Fruit fly (Drosophila melanogaster): ENCODE data around the gene RpL28.
A peak's percentile ranks its signal among the peaks of the same experiment; 100 is the strongest.

Gene RpL28

dm6 chr3L:3247130-3248065 lies 24.6 kb upstream of the RpL28 start, which contains the start of gene CG43389:
CG43389 (plus strand) TSS chr3L:3248015.
- peak; percentile 100 for TF ChIP-seq rgr (GFP tag; optimal IDR thresholded peaks at IDR 0.05)
- TF ChIP-seq N (GFP tag; optimal IDR thresholded peaks at IDR 0.05), result no peak
- no peak for TF ChIP-seq dl (GFP tag; optimal IDR thresholded peaks at IDR 0.05; ENCODE audit: insufficient read depth in 1 of 2, partially characterized antibody in 2 of 2)
- TF ChIP-seq CrebA (GFP tag; optimal IDR thresholded peaks at IDR 0.05; ENCODE audit: borderline replicate concordance), result peak; percentile 94
- peak; percentile 80 for TF ChIP-seq Dfd (GFP tag; optimal IDR thresholded peaks at IDR 0.05)
- TF ChIP-seq woc (GFP tag; optimal IDR thresholded peaks at IDR 0.05), result peak; percentile 91
- TF ChIP-seq br (GFP tag; optimal IDR thresholded peaks at IDR 0.05), result peak; percentile 99
- peak; percentile 99 for TF ChIP-seq OdsH (GFP tag; optimal IDR thresholded peaks at IDR 0.05)
- TF ChIP-seq Abd-B (GFP tag; optimal IDR thresholded peaks at IDR 0.05), result no peak
- TF ChIP-seq Myc (optimal IDR thresholded peaks at IDR 0.05), result no peak
- peak; percentile 98 for TF ChIP-seq dmrt93B (GFP tag; optimal IDR thresholded peaks at IDR 0.05)
- no peak for TF ChIP-seq lola (GFP tag; optimal IDR thresholded peaks at IDR 0.05)
- peak; percentile 38 for TF ChIP-seq Dif (GFP tag; optimal IDR thresholded peaks at IDR 0.05; ENCODE audit: partially characterized antibody)
- TF ChIP-seq tai (GFP tag; optimal IDR thresholded peaks at IDR 0.05), result peak; percentile 97
- TF ChIP-seq Vsx2 (GFP tag; optimal IDR thresholded peaks at IDR 0.05; ENCODE audit: partially characterized antibody), result no peak
- TF ChIP-seq foxo (GFP tag; optimal IDR thresholded peaks at IDR 0.05), result peak; percentile 87 to 99
- TF ChIP-seq h (GFP tag; optimal IDR thresholded peaks at IDR 0.05), result peak; percentile 99
- TF ChIP-seq Mio (GFP tag; optimal IDR thresholded peaks at IDR 0.05), result peak; percentile 89
- TF ChIP-seq Hnf4 (GFP tag; optimal IDR thresholded peaks at IDR 0.05), result peak; percentile 99
- TF ChIP-seq CG9705 (GFP tag; optimal IDR thresholded peaks at IDR 0.05), result peak; percentile 75
- TF ChIP-seq psq (GFP tag; optimal IDR thresholded peaks at IDR 0.05), result peak; percentile 99
- TF ChIP-seq ey (GFP tag; optimal IDR thresholded peaks at IDR 0.05), result peak; percentile 99
- peak; percentile 96 for TF ChIP-seq CG32264 (GFP tag; optimal IDR thresholded peaks at IDR 0.05)
- peak; percentile 98 for TF ChIP-seq brk (GFP tag; optimal IDR thresholded peaks at IDR 0.05)
- peak; percentile 52 for TF ChIP-seq jim (GFP tag; optimal IDR thresholded peaks at IDR 0.05)
- peak; percentile 96 for TF ChIP-seq dsf (GFP tag; optimal IDR thresholded peaks at IDR 0.05; ENCODE audit: borderline replicate concordance)
- TF ChIP-seq HLH106 (tag; optimal IDR thresholded peaks at IDR 0.05), result peak; percentile 99
- no peak for TF ChIP-seq Hr78 (GFP tag; optimal IDR thresholded peaks at IDR 0.05)
- peak; percentile 97 for TF ChIP-seq fru (GFP tag; optimal IDR thresholded peaks at IDR 0.05)
- peak; percentile 97 for TF ChIP-seq sage (GFP tag; optimal IDR thresholded peaks at IDR 0.05)
- TF ChIP-seq Jra (GFP tag; optimal IDR thresholded peaks at IDR 0.05), result peak; percentile 97
- peak; percentile 100 for TF ChIP-seq Sp1 (GFP tag; optimal IDR thresholded peaks at IDR 0.05)
- peak; percentile 98 for TF ChIP-seq Rel (GFP tag; optimal IDR thresholded peaks at IDR 0.05)
- TF ChIP-seq Rel (tag; optimal IDR thresholded peaks at IDR 0.05), result peak; percentile 78
- TF ChIP-seq GATAd (GFP tag; optimal IDR thresholded peaks at IDR 0.05), result peak; percentile 97

dm6 chr3L:3246378-3247129 lies 23.8 kb upstream of the RpL28 start:
- TF ChIP-seq Vsx2 (GFP tag; optimal IDR thresholded peaks at IDR 0.05; ENCODE audit: partially characterized antibody), result no peak
- TF ChIP-seq usp (GFP tag; optimal IDR thresholded peaks at IDR 0.05), result no peak
- no peak for TF ChIP-seq lola (GFP tag; optimal IDR thresholded peaks at IDR 0.05)
- no peak for TF ChIP-seq dsf (GFP tag; optimal IDR thresholded peaks at IDR 0.05; ENCODE audit: borderline replicate concordance)
- peak; percentile 89 for TF ChIP-seq h (GFP tag; optimal IDR thresholded peaks at IDR 0.05)
- peak; percentile 74 to 95 for TF ChIP-seq foxo (GFP tag; optimal IDR thresholded peaks at IDR 0.05)
- TF ChIP-seq sage (GFP tag; optimal IDR thresholded peaks at IDR 0.05), result peak; percentile 97
- TF ChIP-seq Myc (optimal IDR thresholded peaks at IDR 0.05), result no peak
- no peak for TF ChIP-seq Hr78 (GFP tag; optimal IDR thresholded peaks at IDR 0.05)
- TF ChIP-seq HLH106 (tag; optimal IDR thresholded peaks at IDR 0.05), result peak; percentile 90
- TF ChIP-seq Sp1 (GFP tag; optimal IDR thresholded peaks at IDR 0.05), result peak; percentile 99
- TF ChIP-seq CG9705 (GFP tag; optimal IDR thresholded peaks at IDR 0.05), result peak; percentile 69
- TF ChIP-seq pan (optimal IDR thresholded peaks at IDR 0.05), result no peak
- peak; percentile 90 for TF ChIP-seq br (GFP tag; optimal IDR thresholded peaks at IDR 0.05)
- no peak for TF ChIP-seq Mio (GFP tag; optimal IDR thresholded peaks at IDR 0.05)
- peak; percentile 85 for TF ChIP-seq OdsH (GFP tag; optimal IDR thresholded peaks at IDR 0.05)
- TF ChIP-seq Dfd (GFP tag; optimal IDR thresholded peaks at IDR 0.05), result no peak
- peak; percentile 99 for TF ChIP-seq jim (GFP tag; optimal IDR thresholded peaks at IDR 0.05)
- peak; percentile 96 for TF ChIP-seq fru (GFP tag; optimal IDR thresholded peaks at IDR 0.05)
- peak; percentile 82 for TF ChIP-seq CG32264 (GFP tag; optimal IDR thresholded peaks at IDR 0.05)
- TF ChIP-seq woc (GFP tag; optimal IDR thresholded peaks at IDR 0.05), result peak; percentile 86
- peak; percentile 61 for TF ChIP-seq Dif (GFP tag; optimal IDR thresholded peaks at IDR 0.05; ENCODE audit: partially characterized antibody)
- TF ChIP-seq tai (GFP tag; optimal IDR thresholded peaks at IDR 0.05), result peak; percentile 80
- TF ChIP-seq dmrt93B (GFP tag; optimal IDR thresholded peaks at IDR 0.05), result peak; percentile 73
- peak; percentile 89 for TF ChIP-seq Jra (GFP tag; optimal IDR thresholded peaks at IDR 0.05)
- peak; percentile 58 for TF ChIP-seq Hnf4 (GFP tag; optimal IDR thresholded peaks at IDR 0.05)
- peak; percentile 87 for TF ChIP-seq psq (GFP tag; optimal IDR thresholded peaks at IDR 0.05)
- TF ChIP-seq Hr83 (GFP tag; optimal IDR thresholded peaks at IDR 0.05; ENCODE audit: poor library complexity, severe bottlenecking), result peak; percentile 63
- TF ChIP-seq GATAd (GFP tag; optimal IDR thresholded peaks at IDR 0.05), result peak; percentile 25
- peak; percentile 100 for TF ChIP-seq Rel (GFP tag; optimal IDR thresholded peaks at IDR 0.05)
- TF ChIP-seq Rel (tag; optimal IDR thresholded peaks at IDR 0.05), result peak; percentile 91
- no peak for TF ChIP-seq Abd-B (GFP tag; optimal IDR thresholded peaks at IDR 0.05)
- peak; percentile 32 to 59 for TF ChIP-seq dl (GFP tag; optimal IDR thresholded peaks at IDR 0.05; ENCODE audit: insufficient read depth in 1 of 2, partially characterized antibody in 2 of 2)
- TF ChIP-seq rgr (GFP tag; optimal IDR thresholded peaks at IDR 0.05), result peak; percentile 88
- peak; percentile 89 for TF ChIP-seq brk (GFP tag; optimal IDR thresholded peaks at IDR 0.05)
- no peak for TF ChIP-seq N (GFP tag; optimal IDR thresholded peaks at IDR 0.05)
- peak; percentile 96 for TF ChIP-seq ey (GFP tag; optimal IDR thresholded peaks at IDR 0.05)
